Worm (Caenorhabditis elegans): ENCODE results near the gene F13H8.6.

F13H8.6 gene

ce11 chrII:6250782-6251461 is 35.8 kb downstream of the F13H8.6 start, which contains the start of gene phb-2 (continued):
- TF ChIP-seq mep-1 (tag; optimal IDR thresholded peaks at IDR 0.05) (peak; percentile 84), unc-130 (tag; optimal IDR thresholded peaks at IDR 0.05) (peak; percentile 82), dsc-1 (tag; optimal IDR thresholded peaks at IDR 0.05) (peak; percentile 44), mef-2 (tag; optimal IDR thresholded peaks at IDR 0.05) (no peak), pax-3 (tag; optimal IDR thresholded peaks at IDR 0.05) (no peak), nhr-11 (tag; optimal IDR thresholded peaks at IDR 0.05) (peak; percentile 46), tlp-1 (tag; optimal IDR thresholded peaks at IDR 0.05) (no peak), rnt-1 (tag; optimal IDR thresholded peaks at IDR 0.05) (peak; percentile 84), nhr-90 (tag; optimal IDR thresholded peaks at IDR 0.05; ENCODE audit: poor library complexity) (peak; percentile 73), ceh-82 (tag; optimal IDR thresholded peaks at IDR 0.05) (peak; percentile 57 to 85 (median 82)), unc-98 (GFP tag; IDR thresholded peaks at IDR 0.05) (no peak), nhr-71 (tag; optimal IDR thresholded peaks at IDR 0.05) (peak; percentile 88), unc-86 (tag; optimal IDR thresholded peaks at IDR 0.05) (peak; percentile 63), skn-1 (tag; optimal IDR thresholded peaks at IDR 0.05) (peak; percentile 87), snu-23 (GFP tag; optimal IDR thresholded peaks at IDR 0.05) (peak; percentile 87), ceh-63 (GFP tag; optimal IDR thresholded peaks at IDR 0.05) (no peak), swsn-7 (tag; optimal IDR thresholded peaks at IDR 0.05) (peak; percentile 70), nhr-20 (tag; optimal IDR thresholded peaks at IDR 0.05) (peak; percentile 79), elt-3 (tag; optimal IDR thresholded peaks at IDR 0.05) (peak in 2 of 6 experiments; percentile 59 to 73), nhr-77 (tag; optimal IDR thresholded peaks at IDR 0.05) (peak; percentile 43), ama-1 (optimal IDR thresholded peaks at IDR 0.05) (peak; percentile 6), ztf-11 (tag; optimal IDR thresholded peaks at IDR 0.05) (no peak), pqm-1 (tag; optimal IDR thresholded peaks at IDR 0.05) (no peak), mab-9 (GFP tag; IDR thresholded peaks at IDR 0.05) (peak; percentile 11; the same call in 1 of the 2 replicates), pag-3 (tag; optimal IDR thresholded peaks at IDR 0.05; ENCODE audit: borderline replicate concordance, insufficient read depth) (no peak), ceh-8 (GFP tag; optimal IDR thresholded peaks at IDR 0.05) (no peak), lir-3 (tag; optimal IDR thresholded peaks at IDR 0.05; ENCODE audit: poor library complexity) (peak; percentile 67), mdl-1 (tag; optimal IDR thresholded peaks at IDR 0.05) (peak in 1 of 2 experiments; percentile 78), ztf-4 (tag; optimal IDR thresholded peaks at IDR 0.05) (peak; percentile 44), egl-27 (tag; optimal IDR thresholded peaks at IDR 0.05) (no peak), vab-15 (tag; optimal IDR thresholded peaks at IDR 0.05) (peak; percentile 16), lin-15B (tag; optimal IDR thresholded peaks at IDR 0.05) (peak; percentile 72), lin-39 (tag; optimal IDR thresholded peaks at IDR 0.05) (no peak), xbp-1 (tag; optimal IDR thresholded peaks at IDR 0.05) (peak; percentile 74), dpl-1 (GFP tag; optimal IDR thresholded peaks at IDR 0.05) (peak; percentile 97 to 98 (median 97)), sptf-1 (tag; optimal IDR thresholded peaks at IDR 0.05) (no peak), ceh-90 (tag; optimal IDR thresholded peaks at IDR 0.05) (no peak), nhr-85 (tag) (peak; percentile 91), unc-30 (tag; optimal IDR thresholded peaks at IDR 0.05) (no peak), ceh-88 (GFP tag; IDR thresholded peaks at IDR 0.05) (0 out of 2 replicates have a peak, but pooled peaks have one; percentile 46), unc-62 (GFP tag; optimal IDR thresholded peaks at IDR 0.05) (no peak), ets-5 (GFP tag; IDR thresholded peaks at IDR 0.05) (no peak), sup-37 (GFP tag; optimal IDR thresholded peaks at IDR 0.05) (no peak), C34B4.2 (tag; optimal IDR thresholded peaks at IDR 0.05) (no peak), irx-1 (tag; optimal IDR thresholded peaks at IDR 0.05) (peak; percentile 49), fkh-10 (GFP tag; optimal IDR thresholded peaks at IDR 0.05) (peak; percentile 7), F16B12.6 (tag; optimal IDR thresholded peaks at IDR 0.05) (peak; percentile 60)
